Worm (Caenorhabditis elegans) whole organism, L1 larva: Measurements from ENCODE around the gene unc-129.

ENCODE experiments used
- ceh-88 ChIP-seq: fragments of 200-800 bp; sonication (Bioruptor generic); IDR thresholded peaks from 2 replicates; pipeline ENCODE4 v1.3.6; 2022; ENCODE audit warnings: missing genetic modification characterization, missing compliant biosample characterization
- mdl-1 ChIP-seq, 2 experiments: fragments of 150-350 bp; optimal IDR thresholded peaks; 2 replicates each; lab custom pipeline; 2014 to 2017; ENCODE audit warnings: missing biosample characterization in 2 of 2, missing genetic modification characterization in 2 of 2, inconsistent platforms in 1 of 2
- mep-1 ChIP-seq: fragments of 150-350 bp; optimal IDR thresholded peaks from 2 replicates; lab custom pipeline; 2014; ENCODE audit warnings: missing biosample characterization, missing genetic modification characterization
- sox-4 ChIP-seq: sonication (generic microtip); optimal IDR thresholded peaks from 2 replicates; lab custom pipeline; 2016; ENCODE audit warnings: missing genetic modification characterization, missing compliant biosample characterization
- sup-37 ChIP-seq: fragments of 200-800 bp; sonication (Bioruptor generic); optimal IDR thresholded peaks from 2 replicates; lab custom pipeline; 2018; ENCODE audit warnings: mild to moderate bottlenecking, missing genetic modification characterization, missing compliant biosample characterization

DNA sequence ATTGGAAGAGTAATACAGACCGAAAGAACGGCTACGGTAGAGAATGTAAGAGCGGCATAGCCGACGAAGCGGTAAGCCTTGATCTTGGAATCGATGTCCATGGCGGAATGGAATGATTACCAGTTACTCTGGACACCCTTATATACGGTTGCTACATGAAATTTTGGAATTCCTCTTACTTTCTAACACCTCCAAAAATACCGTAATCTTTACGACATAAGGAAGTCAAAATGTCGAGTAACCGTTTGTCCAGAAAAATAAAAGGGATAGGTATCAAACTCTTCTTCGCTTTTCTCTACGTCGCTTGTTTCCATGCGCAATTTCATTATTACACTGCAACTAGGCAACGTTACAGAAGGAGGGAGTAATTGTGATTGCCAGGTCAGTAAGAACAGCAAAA lies 25.5 kb downstream of the unc-129 start, which contains the start of gene col-119:
- TF ChIP-seq sup-37 (GFP tag; lab: Kevin White, UChicago) = no peak
- no peak for TF ChIP-seq mep-1 (tag; lab: Kevin White, UChicago)
- TF ChIP-seq mdl-1 (tag; optimal IDR thresholded peaks at IDR 0.05; lab: Kevin White, UChicago) = no peak
- TF ChIP-seq sox-4 = no peak
- TF ChIP-seq ceh-88 = no peak
